Worm (Caenorhabditis elegans): ENCODE results near the gene tsp-9.

- TF ChIP-seq ceh-28 (tag; optimal IDR thresholded peaks at IDR 0.05), result no peak
- no peak for TF ChIP-seq aly-2 (tag; optimal IDR thresholded peaks at IDR 0.05)
- TF ChIP-seq zag-1 (tag; optimal IDR thresholded peaks at IDR 0.05), result no peak
- TF ChIP-seq zip-11 (GFP tag; IDR thresholded peaks at IDR 0.05), result no peak
- TF ChIP-seq lin-39 (tag; optimal IDR thresholded peaks at IDR 0.05), result no peak
- no peak for TF ChIP-seq snpc-4 (tag; optimal IDR thresholded peaks at IDR 0.05)
- TF ChIP-seq F26F4.8 (GFP tag; conservative IDR thresholded peaks at IDR 0.05), result no peak
- no peak for TF ChIP-seq ztf-11 (tag; optimal IDR thresholded peaks at IDR 0.05)
- no peak for TF ChIP-seq unc-62 (GFP tag; optimal IDR thresholded peaks at IDR 0.05 in 1 of 2)
- TF ChIP-seq unc-62 (tag; optimal IDR thresholded peaks at IDR 0.05), result no peak
- TF ChIP-seq nhr-28 (tag; optimal IDR thresholded peaks at IDR 0.05), result peak; percentile 80
- no peak for TF ChIP-seq daf-8 (GFP tag; IDR thresholded peaks at IDR 0.05)
- no peak for TF ChIP-seq nhr-76 (tag; optimal IDR thresholded peaks at IDR 0.05)
- peak; percentile 57 for TF ChIP-seq mep-1 (tag; optimal IDR thresholded peaks at IDR 0.05)
These were observed 26.7 kb downstream of the tsp-9 start, which contains the start of gene C52B11.5 for ce11 chrX:1272539-1272938.

Measured in whole organism, L4 larva.